Worm (Caenorhabditis elegans) whole organism, L2 larva: Measurements from ENCODE around the gene srt-64.

Experiments
- alr-1 ChIP-seq: fragments of 150-350 bp; optimal IDR thresholded peaks from 2 replicates; lab custom pipeline; 2014; ENCODE audit warnings: missing biosample characterization, missing genetic modification characterization
- lin-13 ChIP-seq: fragments of 150-350 bp; optimal IDR thresholded peaks from 2 replicates; lab custom pipeline; 2014; ENCODE audit warnings: missing biosample characterization, missing genetic modification reagents, missing genetic modification characterization
- nhr-21 ChIP-seq: fragments of 150-350 bp; optimal IDR thresholded peaks from 2 replicates; lab custom pipeline; 2014; ENCODE audit warnings: missing biosample characterization, missing genetic modification characterization
- nhr-25 ChIP-seq: fragments of 150-350 bp; sonication (generic microtip); optimal IDR thresholded peaks from 3 replicates; lab custom pipeline; 2014; ENCODE audit warnings: missing biosample characterization, missing genetic modification characterization
- unc-62 ChIP-seq: fragments of 150-350 bp; optimal IDR thresholded peaks from 2 replicates; lab custom pipeline; 2014; ENCODE audit warnings: missing biosample characterization, missing genetic modification reagents, missing genetic modification characterization

ce11 chrV:5169586-5169985 is at the start of gene srt-64:
- TF ChIP-seq unc-62 (no peak), lin-13 (no peak), alr-1 (tag; lab: Kevin White, UChicago) (no peak), nhr-25 (tag; lab: Kevin White, UChicago) (no peak), nhr-21 (tag; lab: Kevin White, UChicago) (no peak)
